Fruit fly (Drosophila melanogaster): ENCODE data around the gene Top1.

Gene Top1

dm6 chrX:15296969-15297816 lies 22.1 kb upstream of the Top1 start, which contains the start of gene gce (continued):
- no peak for TF ChIP-seq CG31224 (GFP tag; IDR thresholded peaks at IDR 0.05)
- TF ChIP-seq Dek (tag; optimal IDR thresholded peaks at IDR 0.05) = peak; percentile 38
- no peak for TF ChIP-seq Usf (GFP tag; optimal IDR thresholded peaks at IDR 0.05)
- TF ChIP-seq Antp (GFP tag; optimal IDR thresholded peaks at IDR 0.05) = no peak
- TF ChIP-seq CG1602 (GFP tag; optimal IDR thresholded peaks at IDR 0.05) = no peak
- no peak for TF ChIP-seq Gug (GFP tag; IDR thresholded peaks at IDR 0.05)
- no peak for TF ChIP-seq E2f1 (GFP tag; IDR thresholded peaks at IDR 0.05)
- TF ChIP-seq CG7556 (GFP tag; optimal IDR thresholded peaks at IDR 0.05) = peak; percentile 86
- TF ChIP-seq CG11696 (GFP tag; IDR thresholded peaks at IDR 0.05) = peak; percentile 71
- peak; percentile 6 for TF ChIP-seq Ssrp (tag; optimal IDR thresholded peaks at IDR 0.05)
- TF ChIP-seq al (GFP tag; IDR thresholded peaks at IDR 0.05) = 0 out of 2 replicates have a peak, but pooled peaks have one; percentile 12
- TF ChIP-seq CG11093 (GFP tag; IDR thresholded peaks at IDR 0.05) = 0 out of 3 replicates have a peak, but pooled peaks have one; percentile 15
- TF ChIP-seq CG17186 (GFP tag; optimal IDR thresholded peaks at IDR 0.05) = no peak
- no peak for TF ChIP-seq Ets65A (GFP tag)
- no peak for TF ChIP-seq az2 (GFP tag; optimal IDR thresholded peaks at IDR 0.05)
- TF ChIP-seq Mad (GFP tag; optimal IDR thresholded peaks at IDR 0.05) = no peak
- 0 out of 4 replicates have a peak, but pooled peaks have one; percentile 44 for TF ChIP-seq chinmo (GFP tag; IDR thresholded peaks at IDR 0.05; ENCODE audit: partially characterized antibody)
- no peak for TF ChIP-seq ATbp (GFP tag; optimal IDR thresholded peaks at IDR 0.05)
- no peak for TF ChIP-seq hbn (GFP tag; IDR thresholded peaks at IDR 0.05; ENCODE audit: partially characterized antibody)
- peak; percentile 44 for TF ChIP-seq Nf-YB (GFP tag; optimal IDR thresholded peaks at IDR 0.05)
- TF ChIP-seq Dp (GFP tag; optimal IDR thresholded peaks at IDR 0.05) = no peak
- no peak for TF ChIP-seq CG2202 (tag; optimal IDR thresholded peaks at IDR 0.05)
- TF ChIP-seq CG7745 (tag; optimal IDR thresholded peaks at IDR 0.05) = no peak
- no peak for TF ChIP-seq CG11085 (GFP tag; IDR thresholded peaks at IDR 0.05)
- 0 out of 2 replicates have a peak, but pooled peaks have one; percentile 41 for TF ChIP-seq CG6689 (GFP tag; IDR thresholded peaks at IDR 0.05)
- peak; percentile 27 for TF ChIP-seq Xbp1 (GFP tag; optimal IDR thresholded peaks at IDR 0.05)
- no peak for TF ChIP-seq Myb (GFP tag; optimal IDR thresholded peaks at IDR 0.05)
- no peak for TF ChIP-seq CG4404 (GFP tag; IDR thresholded peaks at IDR 0.05)
- peak; percentile 16 for TF ChIP-seq tap (tag; optimal IDR thresholded peaks at IDR 0.05)
- TF ChIP-seq HLH54F (GFP tag; optimal IDR thresholded peaks at IDR 0.05) = no peak
- no peak for TF ChIP-seq fru (optimal IDR thresholded peaks at IDR 0.05)
- TF ChIP-seq CkIIα-i1 (GFP tag; IDR thresholded peaks at IDR 0.05) = no peak
- TF ChIP-seq CG6683 (GFP tag; optimal IDR thresholded peaks at IDR 0.05) = peak; percentile 36
- 0 out of 2 replicates have a peak, but pooled peaks have one; percentile 12 for TF ChIP-seq sob (GFP tag; IDR thresholded peaks at IDR 0.05)
- TF ChIP-seq CG11456 (GFP tag; IDR thresholded peaks at IDR 0.05) = no peak
- no peak; the same call in 1 of the 2 replicates for TF ChIP-seq CG17328 (GFP tag; IDR thresholded peaks at IDR 0.05)
- TF ChIP-seq Taf1 (GFP tag; IDR thresholded peaks at IDR 0.05) = no peak
- TF ChIP-seq CG1603 (tag; optimal IDR thresholded peaks at IDR 0.05) = no peak
- no peak for TF ChIP-seq en (GFP tag; optimal IDR thresholded peaks at IDR 0.05)
- TF ChIP-seq BtbVII (GFP tag; optimal IDR thresholded peaks at IDR 0.05) = peak; percentile 47
- peak; percentile 47 for TF ChIP-seq org-1 (GFP tag; optimal IDR thresholded peaks at IDR 0.05)
- TF ChIP-seq Elba2 (GFP tag; optimal IDR thresholded peaks at IDR 0.05) = no peak
- peak; percentile 41 for TF ChIP-seq HHEX (GFP tag; optimal IDR thresholded peaks at IDR 0.05)
- TF ChIP-seq ssp (GFP tag; IDR thresholded peaks at IDR 0.05) = no peak
- peak; percentile 31 for TF ChIP-seq caup (GFP tag; optimal IDR thresholded peaks at IDR 0.05; ENCODE audit: severe bottlenecking)
- TF ChIP-seq H15 (GFP tag; IDR thresholded peaks at IDR 0.05) = no peak
- peak; percentile 2 for TF ChIP-seq Max (GFP tag; optimal IDR thresholded peaks at IDR 0.05)
- TF ChIP-seq HmgZ (tag; optimal IDR thresholded peaks at IDR 0.05) = no peak
- TF ChIP-seq CG9609 (GFP tag; optimal IDR thresholded peaks at IDR 0.05) = no peak
- no peak for TF ChIP-seq ap (GFP tag; IDR thresholded peaks at IDR 0.05)
